Fruit fly (Drosophila melanogaster): ENCODE data around the gene Gr64c.

dm6 chr3L:3983466-3983946, 44.9 kb upstream of the Gr64c start, which contains the start of gene scrt:
- TF ChIP-seq insv (optimal IDR thresholded peaks at IDR 0.05) (no peak), psq (optimal IDR thresholded peaks at IDR 0.05) (no peak), h (optimal IDR thresholded peaks at IDR 0.05) (no peak)
